Fruit fly (Drosophila melanogaster) whole organism, prepupa: ENCODE data around the gene Zwilch.

Experiments used
- CG10631 ChIP-seq: fragments of 200-800 bp; sonication (Bioruptor generic); optimal IDR thresholded peaks from 2 replicates; lab custom pipeline; 2016; ENCODE audit warnings: missing biosample characterization, missing genetic modification characterization
- CG10669 ChIP-seq: fragments of 200-800 bp; sonication (Bioruptor generic); optimal IDR thresholded peaks from 3 replicates; lab custom pipeline; 2018; ENCODE audit warnings: missing biosample characterization, mild to moderate bottlenecking, missing genetic modification characterization, moderate library complexity
- CG11294 ChIP-seq: fragments of 200-800 bp; sonication (Bioruptor generic); IDR thresholded peaks from 2 replicates; pipeline ENCODE4 v1.3.6; 2022; ENCODE audit warnings: missing biosample characterization, missing genetic modification characterization
- CG11902 ChIP-seq: fragments of 200-800 bp; sonication (Bioruptor generic); optimal IDR thresholded peaks from 3 replicates; lab custom pipeline; 2016; ENCODE audit warnings: missing biosample characterization, missing genetic modification characterization
- CG15336 ChIP-seq: fragments of 200-800 bp; sonication (Bioruptor generic); IDR thresholded peaks from 2 replicates; pipeline ENCODE4 v1.3.6; 2022; ENCODE audit warnings: missing biosample characterization, missing genetic modification characterization
- CG1621 ChIP-seq: fragments of 200-800 bp; sonication (Bioruptor generic); optimal IDR thresholded peaks from 3 replicates; lab custom pipeline; 2018; ENCODE audit warnings: missing biosample characterization, mild to moderate bottlenecking, missing genetic modification characterization
- CG16779 ChIP-seq: fragments of 200-800 bp; sonication (Bioruptor generic); optimal IDR thresholded peaks from 3 replicates; lab custom pipeline; 2017; ENCODE audit warnings: missing biosample characterization, mild to moderate bottlenecking, missing genetic modification characterization
- CG3032 ChIP-seq: fragments of 200-800 bp; optimal IDR thresholded peaks from 2 replicates; lab custom pipeline; 2019; ENCODE audit warnings: missing biosample characterization, mild to moderate bottlenecking, missing genetic modification characterization, moderate library complexity
- CG31627 ChIP-seq: fragments of 200-800 bp; sonication (Bioruptor generic); optimal IDR thresholded peaks from 3 replicates; lab custom pipeline; 2016; ENCODE audit warnings: missing biosample characterization, missing genetic modification characterization
- CG32006 ChIP-seq: fragments of 200-800 bp; sonication (Bioruptor generic); optimal IDR thresholded peaks from 3 replicates; lab custom pipeline; 2017; ENCODE audit warnings: missing biosample characterization, mild to moderate bottlenecking, missing genetic modification characterization
- CG34406 ChIP-seq: fragments of 200-800 bp; sonication (Bioruptor generic); optimal IDR thresholded peaks from 3 replicates; lab custom pipeline; 2016; ENCODE audit warnings: missing biosample characterization, missing genetic modification characterization
- CG3919 ChIP-seq: fragments of 200-800 bp; sonication (Bioruptor generic); optimal IDR thresholded peaks from 3 replicates; lab custom pipeline; 2016; ENCODE audit warnings: missing biosample characterization, missing genetic modification characterization
- CG4318 ChIP-seq: fragments of 200-800 bp; sonication (Bioruptor generic); optimal IDR thresholded peaks from 3 replicates; lab custom pipeline; 2017; ENCODE audit warnings: missing biosample characterization, mild to moderate bottlenecking, missing genetic modification characterization
- CG6163 ChIP-seq: fragments of 200-800 bp; sonication (Bioruptor generic); IDR thresholded peaks from 3 replicates; pipeline ENCODE4 v1.3.6; 2022; ENCODE audit warnings: missing biosample characterization, missing genetic modification characterization
- CG6792 ChIP-seq: fragments of 200-800 bp; sonication (Bioruptor generic); optimal IDR thresholded peaks from 3 replicates; lab custom pipeline; 2016; ENCODE audit warnings: missing biosample characterization, missing genetic modification characterization
- CG6808 ChIP-seq: fragments of 200-800 bp; sonication (Bioruptor generic); optimal IDR thresholded peaks from 3 replicates; lab custom pipeline; 2017; ENCODE audit warnings: missing biosample characterization, missing genetic modification characterization, mild to moderate bottlenecking, moderate library complexity, missing genetic modification reagents
- CG6854 ChIP-seq: fragments of 200-800 bp; sonication (Bioruptor generic); optimal IDR thresholded peaks from 2 replicates; lab custom pipeline; 2017; ENCODE audit warnings: missing biosample characterization, mild to moderate bottlenecking, missing genetic modification characterization
- CG7368 ChIP-seq: fragments of 200-800 bp; sonication (Bioruptor generic); optimal IDR thresholded peaks from 3 replicates; lab custom pipeline; 2016; ENCODE audit warnings: missing biosample characterization, missing genetic modification characterization
- CG8119 ChIP-seq: fragments of 200-800 bp; sonication (Bioruptor generic); IDR thresholded peaks from 3 replicates; pipeline ENCODE4 v1.3.6; 2022; ENCODE audit warnings: missing biosample characterization, missing genetic modification characterization
- CG8632 ChIP-seq: fragments of 200-800 bp; sonication (Bioruptor generic); optimal IDR thresholded peaks from 3 replicates; lab custom pipeline; 2016; ENCODE audit warnings: missing biosample characterization, missing genetic modification characterization
- Eip93F ChIP-seq: fragments of 200-800 bp; sonication (Bioruptor generic); optimal IDR thresholded peaks from 2 replicates; lab custom pipeline; 2016; ENCODE audit warnings: missing biosample characterization, mild to moderate bottlenecking, missing genetic modification characterization
- Ets21C ChIP-seq: fragments of 200-800 bp; sonication (Bioruptor generic); optimal IDR thresholded peaks from 3 replicates; lab custom pipeline; 2016; ENCODE audit warnings: missing biosample characterization, missing genetic modification characterization
- Ets96B ChIP-seq: fragments of 200-800 bp; optimal IDR thresholded peaks from 2 replicates; lab custom pipeline; 2019; ENCODE audit warnings: missing biosample characterization, mild to moderate bottlenecking, missing genetic modification characterization, moderate library complexity
- Gug ChIP-seq: fragments of 200-800 bp; sonication (Bioruptor generic); IDR thresholded peaks from 2 replicates; pipeline ENCODE4 v1.3.6; 2022; ENCODE audit warnings: missing biosample characterization, missing genetic modification characterization
- Hr39 ChIP-seq: fragments of 200-800 bp; sonication (Bioruptor generic); optimal IDR thresholded peaks from 2 replicates; lab custom pipeline; 2016; ENCODE audit warnings: missing biosample characterization, missing genetic modification characterization
- Hr4 ChIP-seq: fragments of 200-800 bp; sonication (Bioruptor generic); optimal IDR thresholded peaks from 3 replicates; lab custom pipeline; 2016; ENCODE audit warnings: missing biosample characterization, missing genetic modification characterization
- Lpt ChIP-seq: fragments of 200-800 bp; sonication (Bioruptor generic); optimal IDR thresholded peaks from 3 replicates; lab custom pipeline; 2016; ENCODE audit warnings: missing biosample characterization, missing genetic modification characterization
- Smox ChIP-seq: fragments of 200-800 bp; sonication (Bioruptor generic); optimal IDR thresholded peaks from 3 replicates; lab custom pipeline; 2016; ENCODE audit warnings: missing biosample characterization, missing genetic modification characterization
- Sox15 ChIP-seq: fragments of 200-800 bp; sonication (Bioruptor generic); optimal IDR thresholded peaks from 3 replicates; lab custom pipeline; 2016; ENCODE audit warnings: missing biosample characterization, missing genetic modification characterization
- achi ChIP-seq: fragments of 200-800 bp; sonication (Bioruptor generic); optimal IDR thresholded peaks from 3 replicates; lab custom pipeline; 2016; ENCODE audit warnings: missing biosample characterization, missing genetic modification characterization
- acj6 ChIP-seq: fragments of 200-800 bp; sonication (Bioruptor generic); optimal IDR thresholded peaks from 3 replicates; lab custom pipeline; 2016; ENCODE audit warnings: missing biosample characterization, missing genetic modification characterization
- cyc ChIP-seq: fragments of 200-800 bp; sonication (Bioruptor generic); optimal IDR thresholded peaks from 3 replicates; lab custom pipeline; 2016; ENCODE audit warnings: missing biosample characterization, missing genetic modification characterization
- dac ChIP-seq: fragments of 200-800 bp; sonication (Bioruptor generic); optimal IDR thresholded peaks from 2 replicates; lab custom pipeline; 2017; ENCODE audit warnings: missing biosample characterization, mild to moderate bottlenecking, missing genetic modification characterization
- dsx ChIP-seq: fragments of 200-800 bp; optimal IDR thresholded peaks from 3 replicates; lab custom pipeline; 2019; ENCODE audit warnings: missing biosample characterization, mild to moderate bottlenecking, missing genetic modification characterization, moderate library complexity; ENCODE audit not compliant: poor library complexity, severe bottlenecking
- eg ChIP-seq: fragments of 200-800 bp; sonication (Bioruptor generic); IDR thresholded peaks from 3 replicates; pipeline ENCODE4 v1.3.6; 2022; ENCODE audit warnings: missing biosample characterization, missing genetic modification characterization
- fd59A ChIP-seq: fragments of 200-800 bp; sonication (Bioruptor generic); optimal IDR thresholded peaks from 2 replicates; lab custom pipeline; 2017; ENCODE audit warnings: missing biosample characterization, mild to moderate bottlenecking, missing genetic modification characterization, missing genetic modification reagents
- fd85E ChIP-seq: fragments of 200-800 bp; sonication (Bioruptor generic); optimal IDR thresholded peaks from 3 replicates; lab custom pipeline; 2016; ENCODE audit warnings: missing biosample characterization, missing genetic modification characterization
- fkh ChIP-seq: fragments of 200-800 bp; sonication (Bioruptor generic); optimal IDR thresholded peaks from 3 replicates; lab custom pipeline; 2017; ENCODE audit warnings: missing biosample characterization, mild to moderate bottlenecking, missing genetic modification characterization, moderate library complexity
- lz ChIP-seq: fragments of 200-800 bp; sonication (Bioruptor generic); optimal IDR thresholded peaks from 3 replicates; lab custom pipeline; 2016; ENCODE audit warnings: missing biosample characterization, missing genetic modification characterization
- net ChIP-seq: fragments of 200-800 bp; sonication (Bioruptor generic); optimal IDR thresholded peaks from 3 replicates; lab custom pipeline; 2016; ENCODE audit warnings: missing biosample characterization, missing genetic modification characterization
- pdm3 ChIP-seq: fragments of 200-800 bp; sonication (Bioruptor generic); optimal IDR thresholded peaks from 3 replicates; lab custom pipeline; 2016; ENCODE audit warnings: missing biosample characterization, missing genetic modification characterization
- spab ChIP-seq: fragments of 200-800 bp; sonication (Bioruptor generic); optimal IDR thresholded peaks from 2 replicates; lab custom pipeline; 2017; ENCODE audit warnings: missing biosample characterization, mild to moderate bottlenecking, missing genetic modification characterization, missing genetic modification reagents
- ss ChIP-seq, 2 experiments: fragments of 200-800 bp; sonication (Bioruptor generic); optimal IDR thresholded peaks; 2 replicates in 1 of 2; 3 replicates in 1 of 2; lab custom pipeline; 2017 to 2018; ENCODE audit warnings: mild to moderate bottlenecking in 2 of 2, missing biosample characterization in 2 of 2, missing genetic modification characterization in 2 of 2, moderate library complexity in 1 of 2
- svp ChIP-seq: fragments of 200-800 bp; sonication (Bioruptor generic); peaks from one replicate; lab custom pipeline; 2016; ENCODE audit warnings: missing biosample characterization, missing genetic modification characterization
- topi ChIP-seq: fragments of 200-800 bp; sonication (Bioruptor generic); optimal IDR thresholded peaks from 3 replicates; lab custom pipeline; 2016; ENCODE audit warnings: missing biosample characterization, missing genetic modification characterization
- vri ChIP-seq: fragments of 200-800 bp; sonication (Bioruptor generic); optimal IDR thresholded peaks from 3 replicates; lab custom pipeline; 2016; ENCODE audit warnings: missing biosample characterization, mild to moderate bottlenecking, missing genetic modification characterization

Zwilch gene

DNA sequence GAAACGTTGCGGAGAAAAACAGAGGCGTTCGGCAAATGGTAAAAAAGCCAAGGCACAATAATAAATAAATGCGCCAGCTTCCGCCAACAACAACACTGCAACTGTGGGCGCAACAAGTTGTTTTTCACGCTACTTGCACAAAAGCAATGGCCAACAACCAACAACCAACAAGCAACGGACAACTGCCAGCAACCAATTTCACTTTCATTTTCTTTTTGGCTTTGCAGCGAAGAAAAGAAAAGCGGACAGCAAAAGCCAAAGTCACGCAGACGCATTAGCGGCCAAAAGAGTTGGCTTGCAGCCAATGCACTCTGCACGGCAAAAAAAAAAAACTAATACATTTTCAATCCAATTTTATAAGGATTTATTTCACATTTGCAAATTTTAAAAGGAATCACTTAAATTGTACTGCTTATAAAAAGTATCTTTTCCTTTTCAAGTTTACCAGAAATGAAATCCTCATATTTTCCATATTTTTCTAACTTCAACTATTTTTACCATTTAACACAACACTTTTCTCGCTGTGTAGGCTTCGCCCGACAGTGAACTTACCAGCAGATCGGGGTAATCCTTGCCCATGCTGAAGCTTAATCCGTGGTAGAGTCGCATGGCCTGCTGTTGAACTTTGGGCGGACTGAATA lies 38.1 kb upstream of the Zwilch start (continued):
- no peak for TF ChIP-seq lz (GFP tag; lab: Kevin White, UChicago)
- no peak for TF ChIP-seq spab (GFP tag; lab: Kevin White, UChicago)
- TF ChIP-seq Lpt (GFP tag; lab: Kevin White, UChicago) = no peak
- no peak for TF ChIP-seq CG10631 (GFP tag; lab: Kevin White, UChicago)
- peak; percentile 32 for TF ChIP-seq acj6 (GFP tag; lab: Kevin White, UChicago)
- peak; percentile 57 for TF ChIP-seq CG6163 (GFP tag; lab: Robert Waterston, UW)
- TF ChIP-seq net (GFP tag; lab: Kevin White, UChicago) = peak; percentile 61
- no peak for TF ChIP-seq CG3032 (tag; lab: Kevin White, UChicago)
- peak; percentile 80 for TF ChIP-seq eg (GFP tag; lab: Robert Waterston, UW)
- no peak for TF ChIP-seq cyc (GFP tag; lab: Kevin White, UChicago)
- TF ChIP-seq topi (GFP tag; lab: Kevin White, UChicago) = peak; percentile 1
- 0 out of 2 replicates have a peak, but pooled peaks have one; percentile 50 for TF ChIP-seq CG11294 (GFP tag; lab: Robert Waterston, UW)
- TF ChIP-seq pdm3 = peak; percentile 52
- no peak for TF ChIP-seq CG31627
- no peak for TF ChIP-seq CG10669
- TF ChIP-seq CG6808 (GFP tag; lab: Kevin White, UChicago) = no peak
- peak; percentile 92 for TF ChIP-seq Hr4 (GFP tag; lab: Kevin White, UChicago)
- TF ChIP-seq CG32006 (GFP tag; lab: Kevin White, UChicago) = peak; percentile 88
- TF ChIP-seq Ets96B (tag; lab: Kevin White, UChicago) = no peak
- TF ChIP-seq ss (GFP tag; optimal IDR thresholded peaks at IDR 0.05; lab: Kevin White, UChicago) = no peak
- no peak for TF ChIP-seq CG7368 (GFP tag; lab: Kevin White, UChicago)
- TF ChIP-seq Smox (GFP tag; lab: Kevin White, UChicago) = no peak
- TF ChIP-seq Hr39 = no peak
- TF ChIP-seq Sox15 (GFP tag; lab: Kevin White, UChicago) = no peak
- TF ChIP-seq fd85E (GFP tag; lab: Kevin White, UChicago) = no peak
- TF ChIP-seq dac = peak; percentile 16
- TF ChIP-seq achi (GFP tag; lab: Kevin White, UChicago) = no peak
- TF ChIP-seq CG3919 (GFP tag; lab: Kevin White, UChicago) = no peak
- no peak for TF ChIP-seq fd59A (GFP tag; lab: Kevin White, UChicago)
- TF ChIP-seq CG15336 (GFP tag; lab: Robert Waterston, UW) = peak; percentile 92
- no peak for TF ChIP-seq svp
- no peak for TF ChIP-seq CG11902
- no peak for TF ChIP-seq fkh (GFP tag; lab: Kevin White, UChicago)
- no peak for TF ChIP-seq Ets21C (GFP tag; lab: Kevin White, UChicago)

DNA sequence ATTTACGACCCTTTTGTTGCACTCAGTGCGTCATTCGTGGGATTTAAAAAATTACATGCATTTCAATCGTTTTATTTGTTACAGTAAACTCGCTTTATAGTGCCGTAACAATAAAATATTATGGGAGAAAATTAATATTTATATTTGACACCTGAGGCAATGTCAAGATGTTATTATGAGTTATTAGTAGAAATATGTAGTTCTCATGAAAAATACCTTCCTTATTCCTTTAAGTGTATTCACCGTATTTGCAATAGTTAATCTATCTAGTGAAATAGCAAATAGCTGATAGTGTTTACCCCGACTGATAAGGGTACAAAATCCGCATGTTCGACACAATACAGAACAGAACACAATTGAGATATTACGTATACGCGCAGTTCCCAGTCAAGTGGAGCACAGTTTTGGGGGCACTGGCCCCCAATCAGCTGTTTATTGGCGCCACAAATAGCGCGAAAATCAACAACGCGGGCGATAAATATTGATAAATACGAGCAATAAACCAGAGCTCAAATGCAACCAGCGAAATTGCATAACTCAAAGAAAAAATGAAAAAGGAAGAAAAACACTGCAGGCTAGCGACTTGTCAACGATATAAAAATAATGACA lies 37.4 kb upstream of the Zwilch start:
- TF ChIP-seq fd85E (GFP tag; lab: Kevin White, UChicago) (no peak), lz (GFP tag; lab: Kevin White, UChicago) (no peak), Gug (GFP tag; lab: Robert Waterston, UW) (no peak), CG4318 (GFP tag; lab: Kevin White, UChicago) (no peak), Smox (GFP tag; lab: Kevin White, UChicago) (no peak), Eip93F (GFP tag; lab: Kevin White, UChicago) (no peak), pdm3 (peak; percentile 33), CG6792 (GFP tag; lab: Kevin White, UChicago) (no peak), CG16779 (tag; lab: Kevin White, UChicago) (no peak), Ets21C (GFP tag; lab: Kevin White, UChicago) (no peak), CG3032 (tag; lab: Kevin White, UChicago) (no peak), Hr4 (GFP tag; lab: Kevin White, UChicago) (peak; percentile 49), CG10631 (GFP tag; lab: Kevin White, UChicago) (peak; percentile 11), topi (GFP tag; lab: Kevin White, UChicago) (no peak), CG8119 (GFP tag; lab: Robert Waterston, UW) (peak; percentile 51; the same call in 1 of the 3 replicates), CG7368 (GFP tag; lab: Kevin White, UChicago) (no peak), acj6 (GFP tag; lab: Kevin White, UChicago) (no peak), fd59A (GFP tag; lab: Kevin White, UChicago) (no peak), net (GFP tag; lab: Kevin White, UChicago) (no peak), svp (no peak), dsx (no peak), vri (peak; percentile 42), Hr39 (no peak), CG1621 (peak; percentile 8), CG8632 (GFP tag; lab: Kevin White, UChicago) (peak; percentile 14), Sox15 (GFP tag; lab: Kevin White, UChicago) (no peak), CG6163 (GFP tag; lab: Robert Waterston, UW) (peak; percentile 16; the same call in 1 of the 3 replicates), CG3919 (GFP tag; lab: Kevin White, UChicago) (no peak), CG34406 (GFP tag; lab: Kevin White, UChicago) (no peak), CG6854 (GFP tag; lab: Kevin White, UChicago) (no peak), CG32006 (GFP tag; lab: Kevin White, UChicago) (peak; percentile 39), CG10669 (no peak)
